Fruit fly (Drosophila melanogaster) whole organism, embryonic: ENCODE results near the gene phr6-4.

Experiments used
- Abd-B ChIP-seq: fragments of 200-800 bp; sonication (Bioruptor generic); optimal IDR thresholded peaks from 2 replicates; lab custom pipeline; 2018; ENCODE audit warnings: missing biosample characterization, mild to moderate bottlenecking, missing genetic modification characterization, moderate library complexity
- CG10267 ChIP-seq: fragments of 200-800 bp; sonication (Bioruptor generic); optimal IDR thresholded peaks from 2 replicates; lab custom pipeline; 2018; ENCODE audit warnings: missing biosample characterization, mild to moderate bottlenecking, missing genetic modification characterization, moderate library complexity
- CG11504 ChIP-seq: fragments of 200-800 bp; sonication (Bioruptor generic); optimal IDR thresholded peaks from 3 replicates; lab custom pipeline; 2019; ENCODE audit warnings: missing biosample characterization, mild to moderate bottlenecking, missing genetic modification characterization, moderate library complexity
- CG12391 ChIP-seq: fragments of 200-800 bp; sonication (Bioruptor generic); optimal IDR thresholded peaks from 3 replicates; lab custom pipeline; 2018; ENCODE audit warnings: missing biosample characterization, mild to moderate bottlenecking, missing genetic modification characterization, moderate library complexity
- CG13775 ChIP-seq: fragments of 200-800 bp; sonication (Bioruptor generic); optimal IDR thresholded peaks from 3 replicates; lab custom pipeline; 2017; ENCODE audit warnings: missing biosample characterization, mild to moderate bottlenecking, missing genetic modification characterization
- CG15479 ChIP-seq: fragments of 200-800 bp; sonication (Bioruptor generic); optimal IDR thresholded peaks from 3 replicates; lab custom pipeline; 2019; ENCODE audit warnings: missing biosample characterization, mild to moderate bottlenecking, missing genetic modification characterization, moderate library complexity
- CG1603 ChIP-seq: fragments of 200-800 bp; sonication (Bioruptor generic); optimal IDR thresholded peaks from 2 replicates; lab custom pipeline; 2019; ENCODE audit warnings: missing biosample characterization, mild to moderate bottlenecking, missing genetic modification characterization, moderate library complexity
- CG16863 ChIP-seq: fragments of 200-800 bp; sonication (Bioruptor generic); optimal IDR thresholded peaks from 3 replicates; lab custom pipeline; 2016; ENCODE audit warnings: missing biosample characterization, missing genetic modification characterization
- CG2116 ChIP-seq: fragments of 200-800 bp; sonication (Bioruptor generic); optimal IDR thresholded peaks from 3 replicates; lab custom pipeline; 2018; ENCODE audit warnings: missing biosample characterization, mild to moderate bottlenecking, missing genetic modification characterization
- CG2875 ChIP-seq: fragments of 200-800 bp; sonication (Bioruptor generic); optimal IDR thresholded peaks from 2 replicates; lab custom pipeline; 2017; ENCODE audit warnings: missing biosample characterization, mild to moderate bottlenecking, missing genetic modification characterization, missing genetic modification reagents
- CG31224 ChIP-seq: fragments of 200-800 bp; sonication (Bioruptor generic); IDR thresholded peaks from 2 replicates; pipeline ENCODE4 v1.3.6; 2022; ENCODE audit warnings: missing biosample characterization, missing genetic modification characterization
- CG3995 ChIP-seq: fragments of 200-800 bp; sonication (Bioruptor generic); optimal IDR thresholded peaks from 3 replicates; lab custom pipeline; 2016; ENCODE audit warnings: missing biosample characterization, missing genetic modification characterization
- D19B ChIP-seq: fragments of 200-800 bp; sonication (Bioruptor generic); optimal IDR thresholded peaks from 2 replicates; lab custom pipeline; 2017; ENCODE audit warnings: missing biosample characterization, mild to moderate bottlenecking, missing genetic modification characterization
- ERR ChIP-seq: fragments of 200-800 bp; sonication (Bioruptor generic); optimal IDR thresholded peaks from 2 replicates; lab custom pipeline; 2016; ENCODE audit warnings: missing biosample characterization, missing genetic modification characterization
- Elba2 ChIP-seq: fragments of 200-800 bp; sonication (Bioruptor generic); optimal IDR thresholded peaks from 3 replicates; lab custom pipeline; 2016; ENCODE audit warnings: missing biosample characterization, missing genetic modification characterization
- Fer3 ChIP-seq: fragments of 200-800 bp; sonication (Bioruptor generic); optimal IDR thresholded peaks from 2 replicates; lab custom pipeline; 2018; ENCODE audit warnings: missing biosample characterization, mild to moderate bottlenecking, missing genetic modification characterization, moderate library complexity
- HHEX ChIP-seq: fragments of 200-800 bp; sonication (Bioruptor generic); optimal IDR thresholded peaks from 3 replicates; lab custom pipeline; 2017; ENCODE audit warnings: missing biosample characterization, mild to moderate bottlenecking, missing genetic modification characterization, missing genetic modification reagents
- Nf-YB ChIP-seq: fragments of 200-800 bp; sonication (Bioruptor generic); optimal IDR thresholded peaks from 3 replicates; lab custom pipeline; 2019; ENCODE audit warnings: missing biosample characterization, mild to moderate bottlenecking, missing genetic modification characterization, moderate library complexity
- Sin3A ChIP-seq: fragments of >200 bp; optimal IDR thresholded peaks from 2 replicates; lab custom pipeline; 2018
- Sry-δ ChIP-seq: fragments of 200-800 bp; sonication (Bioruptor generic); optimal IDR thresholded peaks from 2 replicates; lab custom pipeline; 2016; ENCODE audit warnings: missing biosample characterization, missing genetic modification characterization
- Stat92E ChIP-seq, 3 experiments: fragments of >200 bp in 2 of 3; fragments of 200-800 bp in 1 of 3; sonication (Bioruptor generic) in 1 of 3; optimal IDR thresholded peaks; 2 replicates each; lab custom pipeline; 2017 to 2019; ENCODE audit warnings: missing biosample characterization in 3 of 3, missing genetic modification characterization in 3 of 3, mild to moderate bottlenecking in 1 of 3, moderate library complexity in 1 of 3
- Vsx1 ChIP-seq: fragments of 200-800 bp; sonication (Bioruptor generic); optimal IDR thresholded peaks from 2 replicates; lab custom pipeline; 2017; ENCODE audit warnings: missing biosample characterization, mild to moderate bottlenecking, missing genetic modification characterization, missing genetic modification reagents
- al ChIP-seq: fragments of 200-800 bp; sonication (Bioruptor generic); IDR thresholded peaks from 2 replicates; pipeline ENCODE4 v1.3.6; 2022; ENCODE audit warnings: missing biosample characterization, missing genetic modification characterization
- dm ChIP-seq: fragments of 200-800 bp; sonication (Bioruptor generic); optimal IDR thresholded peaks from 3 replicates; lab custom pipeline; 2016; ENCODE audit warnings: missing biosample characterization, missing genetic modification characterization
- grau ChIP-seq: fragments of 200-800 bp; optimal IDR thresholded peaks from 3 replicates; lab custom pipeline; 2019; ENCODE audit warnings: missing biosample characterization, mild to moderate bottlenecking, missing genetic modification characterization, moderate library complexity
- lilli ChIP-seq: fragments of 200-800 bp; sonication (Bioruptor generic); optimal IDR thresholded peaks from 3 replicates; lab custom pipeline; 2016; ENCODE audit warnings: missing biosample characterization, missing genetic modification characterization
- onecut ChIP-seq: fragments of 200-800 bp; sonication (Bioruptor generic); IDR thresholded peaks from 2 replicates; pipeline ENCODE4 v1.3.6; 2022; ENCODE audit warnings: missing biosample characterization, missing genetic modification characterization
- p53 ChIP-seq: fragments of 200-800 bp; sonication (Bioruptor generic); optimal IDR thresholded peaks from 2 replicates; lab custom pipeline; 2016; ENCODE audit warnings: missing biosample characterization, missing genetic modification characterization
- pb ChIP-seq: fragments of 200-800 bp; sonication (Bioruptor generic); optimal IDR thresholded peaks from 3 replicates; lab custom pipeline; 2016; ENCODE audit warnings: missing biosample characterization, missing genetic modification characterization
- tio ChIP-seq: fragments of 200-800 bp; sonication (Bioruptor generic); optimal IDR thresholded peaks from 2 replicates; lab custom pipeline; 2017; ENCODE audit warnings: missing biosample characterization, missing genetic modification characterization, inconsistent platforms
- zen ChIP-seq: fragments of 200-800 bp; sonication (Bioruptor generic); optimal IDR thresholded peaks from 3 replicates; lab custom pipeline; 2018; ENCODE audit warnings: missing biosample characterization, mild to moderate bottlenecking, missing genetic modification characterization, moderate library complexity
- zen2 ChIP-seq: fragments of 200-800 bp; sonication (Bioruptor generic); IDR thresholded peaks from 3 replicates; pipeline ENCODE4 v1.3.6; 2022; ENCODE audit warnings: missing biosample characterization, missing genetic modification characterization; ENCODE audit not compliant: partially characterized antibody
- zf30C ChIP-seq: fragments of 200-800 bp; sonication (Bioruptor generic); optimal IDR thresholded peaks from 3 replicates; lab custom pipeline; 2018; ENCODE audit warnings: missing biosample characterization, mild to moderate bottlenecking, missing genetic modification characterization

Gene phr6-4

DNA sequence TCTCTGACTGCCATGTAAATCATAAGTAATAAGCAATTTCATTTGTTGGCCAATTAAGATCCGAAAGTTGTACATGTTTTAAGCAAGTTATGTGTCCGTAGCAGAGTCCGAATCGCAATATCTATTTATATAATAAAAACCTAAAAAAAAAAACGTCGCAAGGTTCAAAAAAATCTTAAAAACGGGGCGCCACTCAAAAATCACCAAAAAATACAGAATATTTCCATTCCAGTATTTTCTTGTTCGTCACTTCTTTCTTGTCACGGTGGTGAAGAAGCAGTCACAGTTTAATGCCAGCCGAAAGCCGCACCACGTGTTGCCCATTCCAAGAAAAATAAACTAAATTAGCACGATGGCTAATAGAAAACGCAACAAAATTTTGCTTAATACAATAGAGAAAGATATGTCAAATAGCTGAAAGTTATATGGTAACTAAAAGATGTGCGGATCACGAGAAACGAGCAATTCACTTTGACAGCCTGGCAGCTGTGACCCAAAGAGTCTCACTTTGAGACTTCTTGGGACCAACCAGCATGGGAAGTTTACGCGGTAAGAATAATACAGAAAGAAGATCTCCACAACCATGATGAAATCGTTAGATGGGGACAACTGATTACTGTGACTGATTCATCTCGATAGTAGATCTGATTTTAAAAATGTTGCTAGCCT is 1.8 kb upstream of the phr6-4 start (continued):
- TF ChIP-seq CG15479 (GFP tag; lab: Kevin White, UChicago) (no peak), Nf-YB (no peak), D19B (GFP tag; lab: Kevin White, UChicago) (no peak), Abd-B (GFP tag; lab: Kevin White, UChicago) (no peak), tio (GFP tag; lab: Kevin White, UChicago) (no peak), Sry-δ (GFP tag; lab: Kevin White, UChicago) (no peak), Fer3 (tag; lab: Kevin White, UChicago) (peak; percentile 11), CG31224 (GFP tag; lab: Robert Waterston, UW) (no peak), CG1603 (peak; percentile 42), CG2116 (GFP tag; lab: Kevin White, UChicago) (peak; percentile 24), zen (tag; lab: Kevin White, UChicago) (peak; percentile 43), CG13775 (peak; percentile 11), Stat92E (GFP tag; optimal IDR thresholded peaks at IDR 0.05; lab: Kevin White, UChicago) (no peak), CG10267 (tag; lab: Kevin White, UChicago) (peak; percentile 24), grau (tag; lab: Kevin White, UChicago) (peak; percentile 15), dm (GFP tag; lab: Kevin White, UChicago) (peak; percentile 96), CG12391 (tag; lab: Kevin White, UChicago) (peak; percentile 49), CG3995 (GFP tag; lab: Kevin White, UChicago) (peak; percentile 99), Sin3A (peak; percentile 22), zf30C (GFP tag; lab: Kevin White, UChicago) (peak; percentile 44)

DNA sequence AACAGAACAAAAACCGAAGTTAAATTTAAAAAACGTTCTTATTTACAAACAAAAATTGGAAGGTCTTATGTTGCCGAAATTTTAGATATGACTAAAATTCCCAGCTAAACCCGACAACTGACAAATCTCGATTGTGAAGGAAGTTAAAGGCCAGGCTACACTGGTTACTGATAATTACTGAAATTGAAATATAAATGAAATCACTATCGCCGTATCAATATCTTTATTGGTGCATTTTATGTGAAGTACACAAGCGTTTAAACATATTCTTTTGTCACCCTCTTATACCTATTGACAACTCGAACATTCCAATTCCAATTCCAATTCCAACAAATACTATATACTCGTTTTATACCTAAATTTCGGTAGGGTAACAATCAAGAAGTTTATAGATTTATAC is 2.4 kb downstream of the phr6-4 start, which contains the start of gene CG17470:
TSS of gene CG17470 (minus strand) at position 101 of the 400 bp plus-strand sequence.
- no peak for TF ChIP-seq lilli
- TF ChIP-seq onecut (GFP tag; lab: Robert Waterston, UW) = no peak
- TF ChIP-seq HHEX = no peak
- no peak for TF ChIP-seq CG16863 (GFP tag; lab: Kevin White, UChicago)
- no peak for TF ChIP-seq Vsx1 (GFP tag; lab: Kevin White, UChicago)
- no peak for TF ChIP-seq zen2 (GFP tag; lab: Robert Waterston, UW)

DNA sequence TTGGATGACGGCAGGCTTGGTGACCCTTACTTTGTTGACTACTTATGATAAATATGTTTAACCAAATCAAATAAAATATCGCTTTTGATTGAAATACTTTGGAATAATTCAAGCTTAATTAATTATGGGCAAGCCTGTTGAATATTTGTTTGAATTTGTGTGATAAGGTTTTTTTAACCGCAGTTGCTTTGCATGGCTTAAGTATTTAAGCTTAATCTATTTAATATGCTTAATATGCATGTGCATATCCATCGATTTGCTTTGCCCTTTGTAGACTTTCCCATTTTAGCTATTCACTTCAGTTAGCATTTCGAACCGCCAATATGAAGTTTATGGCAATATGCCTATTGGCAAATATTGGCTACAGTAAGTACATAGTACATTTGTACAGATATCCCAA is 5.0 kb downstream of the phr6-4 start, which contains the start of gene Sfp38D:
TSS of gene Sfp38D (plus strand) at position 301 of the 400 bp plus-strand sequence.
- no peak for TF ChIP-seq ERR (GFP tag; lab: Kevin White, UChicago)
- peak; percentile 38 for TF ChIP-seq Elba2 (GFP tag; lab: Kevin White, UChicago)
- TF ChIP-seq, all 482 proteins: peak for 1

DNA sequence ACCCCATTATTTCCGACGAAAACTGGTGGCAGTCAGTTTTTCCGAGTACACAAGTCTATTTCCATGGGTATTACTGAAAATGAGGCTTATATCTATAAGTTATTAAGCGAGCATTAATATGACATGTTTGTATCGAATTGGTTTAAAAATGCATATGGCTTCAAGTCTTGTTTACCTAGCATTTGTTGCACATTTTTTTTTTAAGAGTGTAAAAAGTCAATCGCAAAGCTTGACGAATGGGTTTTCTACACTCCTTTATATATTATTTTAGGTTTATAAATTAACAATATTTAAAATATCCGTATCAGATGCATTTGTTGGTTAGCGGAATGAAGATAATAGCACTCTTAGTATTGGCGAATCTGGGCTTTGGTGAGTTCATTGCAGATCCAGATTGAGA is 5.8 kb downstream of the phr6-4 start, which contains the start of gene CG31680:
TSS of gene CG31680 (plus strand) at position 301 of the 400 bp plus-strand sequence.
- no peak for TF ChIP-seq al (GFP tag; lab: Robert Waterston, UW)
- no peak for TF ChIP-seq CG11504 (tag; lab: Kevin White, UChicago)
- no peak for TF ChIP-seq CG2875
- TF ChIP-seq pb (GFP tag; lab: Kevin White, UChicago) = no peak
- TF ChIP-seq p53 (GFP tag; lab: Kevin White, UChicago) = no peak
